Fruit fly (Drosophila melanogaster) whole organism, pupa: ENCODE results near the gene CG8149.

ENCODE experiments used
- CG12605 ChIP-seq: fragments of 200-800 bp; sonication (Bioruptor generic); IDR thresholded peaks from 2 replicates; pipeline ENCODE4 v1.3.6; 2022; ENCODE audit warnings: missing biosample characterization, missing genetic modification characterization
- CG17806 ChIP-seq: fragments of 200-800 bp; sonication (Bioruptor generic); optimal IDR thresholded peaks from 2 replicates; lab custom pipeline; 2018; ENCODE audit warnings: missing biosample characterization, mild to moderate bottlenecking, missing genetic modification characterization, moderate library complexity
- CG32121 ChIP-seq: fragments of 200-800 bp; sonication (Bioruptor generic); IDR thresholded peaks from 2 replicates; pipeline ENCODE4 v1.3.6; 2022; ENCODE audit warnings: missing biosample characterization, missing genetic modification characterization
- CG8301 ChIP-seq: fragments of 200-800 bp; sonication (Bioruptor generic); optimal IDR thresholded peaks from 2 replicates; lab custom pipeline; 2018; ENCODE audit warnings: missing biosample characterization, mild to moderate bottlenecking, missing genetic modification characterization
- D1 ChIP-seq: fragments of 200-800 bp; sonication (Bioruptor generic); optimal IDR thresholded peaks from 2 replicates; lab custom pipeline; 2018; ENCODE audit warnings: missing biosample characterization, mild to moderate bottlenecking, missing genetic modification characterization, moderate library complexity
- Snoo ChIP-seq: fragments of 200-800 bp; sonication (Bioruptor generic); optimal IDR thresholded peaks from 3 replicates; lab custom pipeline; 2017; ENCODE audit warnings: missing biosample characterization, mild to moderate bottlenecking, missing genetic modification characterization, inconsistent platforms
- gl ChIP-seq: fragments of 200-800 bp; sonication (Bioruptor generic); optimal IDR thresholded peaks from 2 replicates; lab custom pipeline; 2018; ENCODE audit warnings: missing biosample characterization, mild to moderate bottlenecking, missing genetic modification characterization

- TF ChIP-seq CG32121 (no peak), D1 (no peak), CG12605 (GFP tag; lab: Robert Waterston, UW) (no peak), Snoo (tag; lab: Kevin White, UChicago) (no peak), CG17806 (tag; lab: Kevin White, UChicago) (no peak), gl (tag; lab: Kevin White, UChicago) (no peak), CG8301 (tag; lab: Kevin White, UChicago) (no peak)
These were observed at the start of gene CG8149 for dm6 chr3R:9504355-9504754.
